Worm (Caenorhabditis elegans) whole organism, L4/young adult: ENCODE data around the gene Y37E11B.2.

Experiments used
- W03F9.2 ChIP-seq: fragments of 150-350 bp; optimal IDR thresholded peaks from 2 replicates; lab custom pipeline; 2014; ENCODE audit warnings: missing biosample characterization, missing genetic modification characterization
- dao-5 ChIP-seq: sonication (generic microtip); optimal IDR thresholded peaks from 2 replicates; lab custom pipeline; 2016; ENCODE audit warnings: missing genotype, missing genetic modification characterization, moderate library complexity, missing compliant biosample characterization
- him-1 ChIP-seq: sonication (generic microtip); optimal IDR thresholded peaks from 2 replicates; lab custom pipeline; 2016; ENCODE audit warnings: missing genotype, missing genetic modification reagents, missing genetic modification characterization, missing compliant biosample characterization

Gene Y37E11B.2

DNA sequence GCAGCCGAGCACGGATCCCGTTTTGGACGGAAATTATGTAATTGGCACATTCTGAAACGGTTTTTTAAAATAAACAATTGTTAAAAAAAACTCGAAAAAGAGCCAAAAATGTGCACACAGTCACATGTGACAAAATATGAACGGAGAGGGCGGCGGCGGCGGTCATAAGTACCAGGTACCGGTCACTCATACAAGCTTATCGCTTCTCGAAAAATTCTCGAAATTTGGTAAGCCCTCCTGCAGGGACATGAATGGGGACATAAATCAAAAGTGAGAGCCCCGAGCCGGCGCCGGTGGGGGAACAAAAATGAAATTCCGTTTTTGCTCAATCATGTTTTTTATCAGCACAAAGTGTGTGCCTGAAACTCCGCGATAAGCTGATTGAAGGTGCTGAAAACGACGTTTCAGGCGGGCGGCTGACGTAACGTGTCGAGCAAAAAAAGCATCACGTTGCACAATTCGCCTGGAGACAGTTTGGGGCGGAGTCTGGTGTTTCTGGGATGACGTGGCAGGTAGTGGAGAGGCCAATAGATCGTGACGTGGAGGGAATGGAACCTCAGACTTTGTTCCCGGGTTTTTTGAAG lies 34.9 kb downstream of the Y37E11B.2 start, which contains the start of gene ltah-1.2:
Gene ltah-1.2 (minus strand): TSS at position 51 of the 584 bp plus-strand sequence.
- TF ChIP-seq W03F9.2 (tag; lab: Kevin White, UChicago) (no peak), dao-5 (tag; lab: Kevin White, UChicago) (no peak), him-1 (tag; lab: Kevin White, UChicago) (no peak)

ce11 chrIV:3618719-3619118 lies 40.5 kb downstream of the Y37E11B.2 start:
- TF ChIP-seq him-1 (tag; lab: Kevin White, UChicago) (no peak), dao-5 (tag; lab: Kevin White, UChicago) (no peak), W03F9.2 (tag; lab: Kevin White, UChicago) (no peak)

DNA sequence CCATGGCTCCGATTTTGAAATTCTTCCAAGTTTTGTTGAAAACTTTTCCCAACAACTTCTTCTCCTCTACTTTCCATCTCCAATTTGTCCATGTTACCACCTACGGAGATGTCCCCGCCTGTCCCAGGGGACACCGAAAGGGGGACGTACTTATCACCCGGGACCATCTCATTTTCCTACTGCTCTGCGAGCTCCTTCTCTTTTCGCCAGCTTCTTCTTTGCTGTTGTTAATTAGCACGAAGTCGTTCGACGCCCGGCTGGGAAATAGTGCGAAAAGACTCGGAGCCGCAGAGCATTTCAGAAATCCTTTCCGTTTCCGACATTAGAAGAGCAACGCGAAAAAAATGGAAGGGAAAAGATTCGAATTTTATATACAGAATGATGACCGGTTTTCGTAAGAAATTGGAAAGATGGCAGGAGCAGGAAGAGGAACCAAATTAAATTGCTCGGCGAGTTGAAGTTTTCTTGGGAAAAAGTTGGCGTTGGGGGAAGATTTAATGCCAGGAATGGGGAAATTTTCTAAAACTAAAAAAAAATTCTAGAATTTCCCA lies 43.6 kb downstream of the Y37E11B.2 start:
- TF ChIP-seq him-1 (tag; lab: Kevin White, UChicago) (no peak), dao-5 (tag; lab: Kevin White, UChicago) (no peak), W03F9.2 (tag; lab: Kevin White, UChicago) (no peak)

DNA sequence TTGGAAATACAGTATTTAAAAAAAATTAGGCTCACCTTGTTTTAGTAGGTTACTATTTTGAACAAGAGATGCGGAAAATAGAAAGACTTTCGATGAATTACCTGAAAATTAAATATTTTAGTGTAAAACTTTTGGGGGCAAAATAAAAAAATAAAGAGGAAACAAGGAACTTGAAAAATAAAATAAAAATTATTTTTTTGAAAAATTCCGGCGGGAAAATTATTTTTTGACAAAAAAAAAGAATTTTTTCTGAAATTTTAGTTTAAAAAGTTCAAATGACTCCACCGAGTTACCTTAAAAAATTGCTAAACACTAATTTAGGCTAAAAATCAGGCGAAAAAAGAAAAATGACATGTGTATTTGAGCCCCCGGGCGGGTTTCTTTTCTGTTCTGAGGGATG lies 46.3 kb downstream of the Y37E11B.2 start, which contains the start of the genes cha-1 and unc-17:
Gene cha-1 (minus strand): TSS at position 101 of the 400 bp plus-strand sequence.
Gene unc-17 (minus strand): TSS at position 103 of the 400 bp plus-strand sequence.
- no peak for TF ChIP-seq dao-5 (tag; lab: Kevin White, UChicago)
- no peak for TF ChIP-seq him-1 (tag; lab: Kevin White, UChicago)
- no peak for TF ChIP-seq W03F9.2 (tag; lab: Kevin White, UChicago)

- TF ChIP-seq W03F9.2 (tag; lab: Kevin White, UChicago): no peak
- no peak for TF ChIP-seq him-1 (tag; lab: Kevin White, UChicago)
- no peak for TF ChIP-seq dao-5 (tag; lab: Kevin White, UChicago)
Measured at ce11 chrIV:3626447-3626846, 48.2 kb downstream of the Y37E11B.2 start.
